Worm (Caenorhabditis elegans) whole organism, young adult: ENCODE results near the gene orc-4.

Experiments
- unc-130 ChIP-seq: sonication (generic microtip); optimal IDR thresholded peaks from 2 replicates; lab custom pipeline; 2016; ENCODE audit warnings: missing genetic modification reagents, missing genetic modification characterization, missing compliant biosample characterization
- ztf-25 ChIP-seq: fragments of 200-800 bp; sonication (Bioruptor generic); IDR thresholded peaks from 2 replicates; pipeline ENCODE4 v1.3.6; 2022; ENCODE audit warnings: missing genetic modification reagents, missing genetic modification characterization, missing compliant biosample characterization

DNA sequence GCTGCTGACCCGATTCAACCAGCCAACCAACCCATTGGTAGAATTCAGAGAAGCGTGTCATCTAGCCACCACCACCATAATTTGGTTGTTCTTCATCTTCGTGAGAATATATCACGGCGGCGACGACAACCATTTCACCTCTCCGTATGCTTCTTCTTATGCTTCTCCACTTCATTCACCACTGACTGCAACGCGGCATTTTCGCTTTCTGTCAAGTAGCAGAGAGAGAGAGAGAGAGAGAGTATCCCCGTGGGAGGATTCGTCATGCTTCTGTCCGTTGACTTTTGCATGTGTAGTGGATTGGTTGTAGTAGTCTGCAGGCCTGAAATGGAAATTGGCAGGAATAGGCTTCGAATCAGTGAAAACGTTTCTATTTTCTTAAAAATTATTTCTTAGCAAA, 25.9 kb downstream of the orc-4 start:
- no peak for TF ChIP-seq ztf-25 (GFP tag; lab: Robert Waterston, UW)
- no peak for TF ChIP-seq unc-130 (GFP tag; lab: Kevin White, UChicago)
